Worm (Caenorhabditis elegans): ENCODE data around the gene scl-27.

The scl-27 gene

DNA sequence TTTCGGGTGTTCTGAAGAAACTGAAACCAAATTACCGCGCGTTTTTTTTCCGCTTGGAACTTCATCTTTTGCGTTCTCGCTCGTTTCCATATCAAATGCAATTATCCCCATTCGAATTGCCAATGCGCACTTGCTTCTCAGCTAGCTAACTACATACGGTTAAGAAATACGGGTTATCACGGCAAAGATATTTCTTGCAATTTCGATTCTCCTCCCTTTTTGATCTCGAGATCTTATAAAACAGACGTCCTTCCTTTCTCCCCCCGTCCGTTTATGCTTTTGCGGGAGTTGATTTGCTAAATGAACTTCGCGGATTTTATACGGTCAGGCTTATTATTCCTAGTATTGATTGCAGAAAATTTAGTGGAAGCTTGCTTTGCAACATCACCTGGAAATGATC is 29.0 kb downstream of the scl-27 start, which contains the start of gene B0554.4:
B0554.4 (plus strand) TSS at position 301 of the 400 bp plus-strand sequence.
- no peak for TF ChIP-seq med-1 (GFP tag; optimal IDR thresholded peaks at IDR 0.05; ENCODE audit: insufficient read depth)
- no peak for TF ChIP-seq ztf-23 (GFP tag; IDR thresholded peaks at IDR 0.05)
- TF ChIP-seq ref-1 (GFP tag; conservative IDR thresholded peaks at IDR 0.05), result no peak
- TF ChIP-seq klf-2 (GFP tag; conservative IDR thresholded peaks at IDR 0.05), result no peak
- TF ChIP-seq tab-1 (GFP tag; IDR thresholded peaks at IDR 0.05), result no peak
- TF ChIP-seq flt-1 (GFP tag; IDR thresholded peaks at IDR 0.05), result no peak
- no peak for TF ChIP-seq T22C8.4 (GFP tag; IDR thresholded peaks at IDR 0.05)
- TF ChIP-seq ztf-29 (GFP tag; IDR thresholded peaks at IDR 0.05), result no peak
- no peak for TF ChIP-seq cog-1 (tag; optimal IDR thresholded peaks at IDR 0.05)

ce11 chrV:432991-433390 is 33.2 kb downstream of the scl-27 start:
- TF ChIP-seq ref-1 (GFP tag; conservative IDR thresholded peaks at IDR 0.05) (no peak), tab-1 (GFP tag; IDR thresholded peaks at IDR 0.05) (no peak), flt-1 (GFP tag; IDR thresholded peaks at IDR 0.05) (no peak), cog-1 (tag; optimal IDR thresholded peaks at IDR 0.05) (no peak), klf-2 (GFP tag; conservative IDR thresholded peaks at IDR 0.05) (no peak), T22C8.4 (GFP tag; IDR thresholded peaks at IDR 0.05) (no peak), ztf-23 (GFP tag; IDR thresholded peaks at IDR 0.05) (no peak), ztf-29 (GFP tag; IDR thresholded peaks at IDR 0.05) (no peak), med-1 (GFP tag; optimal IDR thresholded peaks at IDR 0.05; ENCODE audit: insufficient read depth) (no peak)

DNA sequence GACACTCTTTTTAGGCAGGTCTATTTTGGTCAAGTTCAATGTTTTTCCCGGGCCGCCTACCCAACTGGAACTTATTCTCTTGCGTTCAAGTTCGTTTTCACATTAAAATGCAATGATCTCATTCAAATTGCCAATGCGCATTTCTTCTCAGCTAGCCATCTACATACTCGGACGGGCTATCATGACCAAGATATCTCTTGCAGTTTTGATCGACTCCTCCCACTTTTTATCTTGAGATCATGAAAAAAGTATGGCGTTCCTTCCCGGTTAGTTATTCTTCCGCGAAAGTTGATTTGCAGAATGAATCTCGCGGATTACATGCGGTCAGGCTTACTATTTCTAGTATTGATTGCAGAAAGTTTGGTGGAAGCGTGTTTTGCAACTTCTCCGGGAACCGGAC is 34.1 kb downstream of the scl-27 start, which contains the start of gene B0554.2:
B0554.2 (plus strand) TSS at position 301 of the 400 bp plus-strand sequence.
- TF ChIP-seq ztf-23 (GFP tag; IDR thresholded peaks at IDR 0.05) (no peak), klf-2 (GFP tag; conservative IDR thresholded peaks at IDR 0.05) (no peak), ref-1 (GFP tag; conservative IDR thresholded peaks at IDR 0.05) (no peak), med-1 (GFP tag; optimal IDR thresholded peaks at IDR 0.05; ENCODE audit: insufficient read depth) (no peak), T22C8.4 (GFP tag; IDR thresholded peaks at IDR 0.05) (no peak), ztf-29 (GFP tag; IDR thresholded peaks at IDR 0.05) (no peak), tab-1 (GFP tag; IDR thresholded peaks at IDR 0.05) (no peak), flt-1 (GFP tag; IDR thresholded peaks at IDR 0.05) (no peak), cog-1 (tag; optimal IDR thresholded peaks at IDR 0.05) (no peak)

DNA sequence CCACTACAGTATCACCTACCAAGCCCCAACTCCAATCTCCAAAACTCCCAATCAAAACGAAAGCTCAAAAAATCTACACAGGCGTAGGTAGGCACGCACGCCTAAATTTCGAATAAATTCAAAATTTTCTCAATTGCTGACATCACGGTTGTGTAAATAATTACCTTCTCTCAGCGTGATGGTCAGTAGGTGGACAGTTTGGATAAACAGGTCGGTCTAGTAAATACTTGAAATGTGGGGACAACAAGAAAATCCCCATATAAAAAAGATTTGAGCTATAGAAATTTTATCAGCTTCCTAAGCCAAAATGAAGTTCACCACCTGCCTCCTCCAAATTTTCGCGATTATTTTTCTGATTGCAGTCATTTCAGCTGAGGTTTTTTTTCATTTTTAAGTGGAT is 38.3 kb downstream of the scl-27 start, which contains the start of gene B0554.1:
B0554.1 (plus strand) TSS at position 301 of the 400 bp plus-strand sequence.
- TF ChIP-seq flt-1 (GFP tag; IDR thresholded peaks at IDR 0.05) (no peak), tab-1 (GFP tag; IDR thresholded peaks at IDR 0.05) (no peak), med-1 (GFP tag; optimal IDR thresholded peaks at IDR 0.05; ENCODE audit: insufficient read depth) (no peak), T22C8.4 (GFP tag; IDR thresholded peaks at IDR 0.05) (no peak), ztf-29 (GFP tag; IDR thresholded peaks at IDR 0.05) (no peak), cog-1 (tag; optimal IDR thresholded peaks at IDR 0.05) (no peak), ref-1 (GFP tag; conservative IDR thresholded peaks at IDR 0.05) (no peak), ztf-23 (GFP tag; IDR thresholded peaks at IDR 0.05) (no peak), klf-2 (GFP tag; conservative IDR thresholded peaks at IDR 0.05) (no peak)

- TF ChIP-seq med-1 (GFP tag; optimal IDR thresholded peaks at IDR 0.05; ENCODE audit: insufficient read depth) (no peak), klf-2 (GFP tag; conservative IDR thresholded peaks at IDR 0.05) (no peak), ref-1 (GFP tag; conservative IDR thresholded peaks at IDR 0.05) (no peak), cog-1 (tag; optimal IDR thresholded peaks at IDR 0.05) (no peak), tab-1 (GFP tag; IDR thresholded peaks at IDR 0.05) (no peak), T22C8.4 (GFP tag; IDR thresholded peaks at IDR 0.05) (no peak), ztf-23 (GFP tag; IDR thresholded peaks at IDR 0.05) (no peak), ztf-29 (GFP tag; IDR thresholded peaks at IDR 0.05) (no peak), flt-1 (GFP tag; IDR thresholded peaks at IDR 0.05) (no peak)
Observed at ce11 chrV:439183-439749, 39.4 kb downstream of the scl-27 start.

ce11 chrV:440923-441322 is 41.1 kb downstream of the scl-27 start, which contains the start of gene B0554.7:
TSS of gene B0554.7 (minus strand) at chrV:441023.
- no peak for TF ChIP-seq flt-1 (GFP tag; IDR thresholded peaks at IDR 0.05)
- TF ChIP-seq klf-2 (GFP tag; conservative IDR thresholded peaks at IDR 0.05), result no peak
- no peak for TF ChIP-seq tab-1 (GFP tag; IDR thresholded peaks at IDR 0.05)
- no peak for TF ChIP-seq cog-1 (tag; optimal IDR thresholded peaks at IDR 0.05)
- no peak for TF ChIP-seq med-1 (GFP tag; optimal IDR thresholded peaks at IDR 0.05; ENCODE audit: insufficient read depth)
- no peak for TF ChIP-seq ztf-29 (GFP tag; IDR thresholded peaks at IDR 0.05)
- no peak for TF ChIP-seq ztf-23 (GFP tag; IDR thresholded peaks at IDR 0.05)
- no peak for TF ChIP-seq T22C8.4 (GFP tag; IDR thresholded peaks at IDR 0.05)
- no peak for TF ChIP-seq ref-1 (GFP tag; conservative IDR thresholded peaks at IDR 0.05)

ce11 chrV:443193-443592 is 43.4 kb downstream of the scl-27 start, which contains the start of gene srh-33:
TSS of gene srh-33 (minus strand) at chrV:443293.
- TF ChIP-seq ztf-29 (GFP tag; IDR thresholded peaks at IDR 0.05) (no peak), klf-2 (GFP tag; conservative IDR thresholded peaks at IDR 0.05) (no peak), tab-1 (GFP tag; IDR thresholded peaks at IDR 0.05) (no peak), T22C8.4 (GFP tag; IDR thresholded peaks at IDR 0.05) (no peak)

DNA sequence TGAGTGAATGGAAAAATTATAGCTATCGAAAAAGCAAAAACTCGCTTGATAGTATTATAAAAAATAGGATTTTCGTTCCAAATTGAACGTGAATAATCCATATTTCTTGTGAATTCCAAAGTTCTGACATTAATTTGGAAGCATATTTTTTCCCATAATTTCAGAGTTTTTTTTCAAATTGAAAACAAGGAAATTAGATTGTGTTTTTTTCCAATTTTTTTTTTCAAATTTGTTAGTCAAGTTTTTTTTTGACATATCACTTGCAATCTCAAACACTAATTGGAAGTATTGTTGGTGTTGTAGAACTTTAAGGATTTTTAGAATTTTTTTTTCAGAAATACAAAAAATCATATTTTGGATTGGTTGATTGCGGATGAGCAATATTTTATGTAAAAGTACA is 46.8 kb downstream of the scl-27 start, which contains the start of gene srh-34:
srh-34 (minus strand) TSS at position 101 of the 400 bp plus-strand sequence.
- TF ChIP-seq flt-1 (GFP tag; IDR thresholded peaks at IDR 0.05), result no peak
- TF ChIP-seq med-1 (GFP tag; optimal IDR thresholded peaks at IDR 0.05; ENCODE audit: insufficient read depth), result no peak
- no peak for TF ChIP-seq ztf-29 (GFP tag; IDR thresholded peaks at IDR 0.05)

ce11 chrV:446988-447387 is 47.2 kb downstream of the scl-27 start:
- TF ChIP-seq med-1 (GFP tag; optimal IDR thresholded peaks at IDR 0.05; ENCODE audit: insufficient read depth) (no peak), T22C8.4 (GFP tag; IDR thresholded peaks at IDR 0.05) (no peak), flt-1 (GFP tag; IDR thresholded peaks at IDR 0.05) (0 out of 2 replicates have a peak, but pooled peaks have one; percentile 32), tab-1 (GFP tag; IDR thresholded peaks at IDR 0.05) (0 out of 2 replicates have a peak, but pooled peaks have one; percentile 40)

ce11 chrV:449130-449529 is 49.3 kb downstream of the scl-27 start, which contains the start of gene srh-35:
TSS of gene srh-35 (minus strand) at chrV:449230.
- TF ChIP-seq ref-1 (GFP tag; conservative IDR thresholded peaks at IDR 0.05) (no peak), klf-2 (GFP tag; conservative IDR thresholded peaks at IDR 0.05) (no peak), T22C8.4 (GFP tag; IDR thresholded peaks at IDR 0.05) (no peak), ztf-23 (GFP tag; IDR thresholded peaks at IDR 0.05) (no peak), ztf-29 (GFP tag; IDR thresholded peaks at IDR 0.05) (no peak), flt-1 (GFP tag; IDR thresholded peaks at IDR 0.05) (no peak), med-1 (GFP tag; optimal IDR thresholded peaks at IDR 0.05; ENCODE audit: insufficient read depth) (no peak), tab-1 (GFP tag; IDR thresholded peaks at IDR 0.05) (no peak), cog-1 (tag; optimal IDR thresholded peaks at IDR 0.05) (no peak)
